Worm (Caenorhabditis elegans) whole organism, L4 larva: ENCODE data around the gene col-111.

ENCODE experiments used
- F49E8.2 ChIP-seq: sonication (generic microtip); optimal IDR thresholded peaks from 2 replicates; lab custom pipeline; 2016; ENCODE audit warnings: missing compliant biosample characterization, mild to moderate bottlenecking, missing genetic modification characterization, borderline replicate concordance
- Y5F2A.4 ChIP-seq: fragments of 200-800 bp; sonication (Bioruptor generic); optimal IDR thresholded peaks from 2 replicates; lab custom pipeline; 2018; ENCODE audit warnings: mild to moderate bottlenecking, missing genetic modification characterization, missing compliant biosample characterization
- ceh-82 ChIP-seq: sonication (generic microtip); optimal IDR thresholded peaks from 2 replicates; lab custom pipeline; 2017; ENCODE audit warnings: missing biosample characterization, missing genetic modification characterization
- dpl-1 ChIP-seq: fragments of 150-350 bp; optimal IDR thresholded peaks from 2 replicates; lab custom pipeline; 2014; ENCODE audit warnings: missing biosample characterization, missing genetic modification reagents, missing genetic modification characterization
- fos-1 ChIP-seq: fragments of 150-350 bp; optimal IDR thresholded peaks from 2 replicates; lab custom pipeline; 2014; ENCODE audit warnings: missing biosample characterization, missing genetic modification characterization
- lin-39 ChIP-seq: fragments of 150-350 bp; optimal IDR thresholded peaks from 2 replicates; lab custom pipeline; 2014; ENCODE audit warnings: missing biosample characterization, missing genetic modification reagents, missing genetic modification characterization
- lsy-2 ChIP-seq, 2 experiments: fragments of 150-350 bp in 1 of 2; sonication (generic microtip) in 1 of 2; optimal IDR thresholded peaks; 2 replicates each; lab custom pipeline; 2014 to 2017; ENCODE audit warnings: missing biosample characterization in 2 of 2, missing genetic modification characterization in 2 of 2
- nhr-28 ChIP-seq: fragments of 150-350 bp; optimal IDR thresholded peaks from 2 replicates; lab custom pipeline; 2014; ENCODE audit warnings: missing biosample characterization, missing genetic modification characterization
- nhr-77 ChIP-seq: fragments of 150-350 bp; optimal IDR thresholded peaks from 2 replicates; lab custom pipeline; 2014; ENCODE audit warnings: missing biosample characterization, missing genetic modification characterization
- pha-4 ChIP-seq, 2 experiments: fragments of 150-350 bp in 1 of 2; fragments of 200-800 bp in 1 of 2; sonication (Bioruptor generic) in 1 of 2; IDR thresholded peaks in 1 of 2; optimal IDR thresholded peaks in 1 of 2; 2 replicates each; pipeline versions ENCODE4 v1.3.6 to Lab custom; 2014 to 2022; ENCODE audit warnings: missing genetic modification characterization in 2 of 2, missing genetic modification reagents in 2 of 2, missing biosample characterization in 1 of 2, missing compliant biosample characterization in 1 of 2
- zip-2 ChIP-seq: fragments of 150-350 bp; optimal IDR thresholded peaks from 2 replicates; lab custom pipeline; 2014; ENCODE audit warnings: missing biosample characterization, missing genetic modification characterization

DNA sequence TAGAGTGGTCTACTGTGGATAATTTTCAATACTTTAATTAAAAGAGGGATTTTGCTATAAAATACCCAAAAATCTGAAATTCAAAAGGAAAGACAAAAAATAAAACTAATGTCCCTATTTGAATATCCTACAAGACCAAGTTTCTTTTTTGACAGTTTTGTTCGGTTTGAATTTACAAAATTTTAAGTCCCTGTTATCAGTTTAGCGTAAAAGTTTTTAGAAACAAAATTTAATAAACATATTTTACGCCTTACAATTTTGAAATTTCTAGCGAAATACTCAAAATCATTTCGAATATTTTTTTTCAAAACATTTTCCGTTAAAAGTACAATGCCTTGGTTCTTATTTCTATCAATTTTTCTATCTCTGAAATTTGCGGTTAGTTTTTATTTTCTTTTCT, 34.7 kb upstream of the col-111 start, which contains the start of gene spe-51:
- no peak for TF ChIP-seq pha-4 (GFP tag; IDR thresholded peaks at IDR 0.05; lab: Robert Waterston, UW)
- TF ChIP-seq pha-4 (tag; optimal IDR thresholded peaks at IDR 0.05; lab: Kevin White, UChicago) = no peak
- no peak for TF ChIP-seq Y5F2A.4 (GFP tag; lab: Kevin White, UChicago)
- no peak for TF ChIP-seq nhr-77
- TF ChIP-seq nhr-28 = no peak
- TF ChIP-seq lsy-2 (tag; optimal IDR thresholded peaks at IDR 0.05; lab: Kevin White, UChicago) = no peak
- no peak for TF ChIP-seq dpl-1 (GFP tag; lab: Kevin White, UChicago)
- no peak for TF ChIP-seq fos-1 (tag; lab: Kevin White, UChicago)
- TF ChIP-seq ceh-82 (tag; lab: Kevin White, UChicago) = no peak
- TF ChIP-seq F49E8.2 = no peak
- no peak for TF ChIP-seq lin-39 (tag; lab: Kevin White, UChicago)
- TF ChIP-seq zip-2 (tag; lab: Kevin White, UChicago) = no peak
